Worm (Caenorhabditis elegans) whole organism, L4 larva: ENCODE measurements around the gene F09E5.11.

Experiments used
- F44E2.7 ChIP-seq: fragments of 200-800 bp; sonication (Bioruptor generic); IDR thresholded peaks from 2 replicates; pipeline ENCODE4 v2.1.2; 2022; ENCODE audit warnings: missing genetic modification characterization, missing compliant biosample characterization
- T20F7.1 ChIP-seq: fragments of 200-800 bp; sonication (Bioruptor generic); optimal IDR thresholded peaks from 2 replicates; lab custom pipeline; 2018; ENCODE audit warnings: mild to moderate bottlenecking, missing genetic modification characterization, missing compliant biosample characterization
- Y105C5A.15 ChIP-seq: fragments of 200-800 bp; sonication (Bioruptor generic); IDR thresholded peaks from 2 replicates; pipeline ENCODE4 v1.3.6; 2022; ENCODE audit warnings: missing genetic modification characterization, missing compliant biosample characterization
- Y48G9A.11 ChIP-seq: fragments of 200-800 bp; sonication (Bioruptor generic); IDR thresholded peaks from 2 replicates; pipeline ENCODE4 v1.3.6; 2022; ENCODE audit warnings: missing genetic modification reagents, missing genetic modification characterization, missing compliant biosample characterization
- Y75B8A.6 ChIP-seq: fragments of 200-800 bp; sonication (Bioruptor generic); IDR thresholded peaks from 2 replicates; pipeline ENCODE4 v1.3.6; 2022; ENCODE audit warnings: missing genetic modification reagents, missing genetic modification characterization, missing compliant biosample characterization
- ZK546.5 ChIP-seq, 2 experiments: sonication (generic microtip); optimal IDR thresholded peaks; 2 replicates each; lab custom pipeline; 2017; ENCODE audit warnings: missing biosample characterization in 2 of 2, missing genetic modification characterization in 2 of 2
- attf-4 ChIP-seq: sonication (generic microtip); optimal IDR thresholded peaks from 3 replicates; lab custom pipeline; 2017; ENCODE audit warnings: missing biosample characterization, missing genetic modification characterization
- ceh-20 ChIP-seq: fragments of 200-800 bp; sonication (Bioruptor generic); IDR thresholded peaks from 2 replicates; pipeline ENCODE4 v1.3.6; 2022; ENCODE audit warnings: missing genetic modification reagents, missing genetic modification characterization, missing compliant biosample characterization
- ceh-32 ChIP-seq: sonication (generic microtip); optimal IDR thresholded peaks from 2 replicates; lab custom pipeline; 2016; ENCODE audit warnings: mild to moderate bottlenecking, missing genetic modification characterization, missing compliant biosample characterization; ENCODE audit not compliant: poor library complexity
- cey-2 ChIP-seq: sonication (generic microtip); optimal IDR thresholded peaks from 3 replicates; lab custom pipeline; 2017; ENCODE audit warnings: missing genetic modification characterization, mild to moderate bottlenecking, missing compliant biosample characterization, antibody characterized with exemption, borderline replicate concordance; ENCODE audit not compliant: insufficient read depth
- daf-12 ChIP-seq: fragments of 150-350 bp; optimal IDR thresholded peaks from 2 replicates; lab custom pipeline; 2014; ENCODE audit warnings: missing biosample characterization, missing genetic modification reagents, missing genetic modification characterization
- daf-16 ChIP-seq, 3 experiments: sonication (generic microtip); optimal IDR thresholded peaks; 2 replicates each; lab custom pipeline; 2016 to 2017; ENCODE audit warnings: missing genetic modification characterization in 3 of 3, missing genetic modification reagents in 3 of 3, mild to moderate bottlenecking in 2 of 3, missing compliant biosample characterization in 2 of 3, missing biosample characterization in 1 of 3, moderate library complexity in 1 of 3
- daf-8 ChIP-seq: fragments of 200-800 bp; sonication (Bioruptor generic); IDR thresholded peaks from 2 replicates; pipeline ENCODE4 v1.3.6; 2022; ENCODE audit warnings: missing genetic modification characterization, missing compliant biosample characterization
- dmd-6 ChIP-seq: fragments of 200-800 bp; sonication (Bioruptor generic); IDR thresholded peaks from 2 replicates; pipeline ENCODE4 v1.3.6; 2022; ENCODE audit warnings: missing genetic modification reagents, missing genetic modification characterization, missing compliant biosample characterization
- dmd-9 ChIP-seq: fragments of 200-800 bp; sonication (Bioruptor generic); IDR thresholded peaks from 2 replicates; pipeline ENCODE4 v1.3.6; 2022; ENCODE audit warnings: missing genetic modification reagents, missing genetic modification characterization, missing compliant biosample characterization
- egl-27 ChIP-seq: sonication (generic microtip); optimal IDR thresholded peaks from 3 replicates; lab custom pipeline; 2017; ENCODE audit warnings: missing biosample characterization, missing genetic modification reagents, missing genetic modification characterization
- hlh-11 ChIP-seq: fragments of 200-800 bp; sonication (Bioruptor generic); optimal IDR thresholded peaks from 2 replicates; lab custom pipeline; 2018; ENCODE audit warnings: mild to moderate bottlenecking, missing genetic modification characterization, missing compliant biosample characterization
- hlh-30 ChIP-seq: sonication (generic microtip); optimal IDR thresholded peaks from 2 replicates; lab custom pipeline; 2017; ENCODE audit warnings: antibody characterized with exemption, mild to moderate bottlenecking, missing genetic modification characterization, missing compliant biosample characterization; ENCODE audit not compliant: insufficient read depth
- jun-1 ChIP-seq: fragments of 150-350 bp; optimal IDR thresholded peaks from 2 replicates; lab custom pipeline; 2014; ENCODE audit warnings: missing biosample characterization, missing genetic modification reagents, missing genetic modification characterization
- lin-15B ChIP-seq: fragments of 150-350 bp; sonication (generic microtip); optimal IDR thresholded peaks from 3 replicates; lab custom pipeline; 2014; ENCODE audit warnings: missing biosample characterization, missing genetic modification characterization
- lin-38 ChIP-seq: fragments of 200-800 bp; sonication (Bioruptor generic); IDR thresholded peaks from 2 replicates; pipeline ENCODE4 v1.3.6; 2022; ENCODE audit warnings: missing genetic modification reagents, missing genetic modification characterization, missing compliant biosample characterization
- lir-3 ChIP-seq: sonication (generic microtip); optimal IDR thresholded peaks from 2 replicates; lab custom pipeline; 2016; ENCODE audit warnings: mild to moderate bottlenecking, missing genetic modification characterization, missing compliant biosample characterization
- madf-5 ChIP-seq, 2 experiments: fragments of 200-800 bp; sonication (Bioruptor generic); IDR thresholded peaks; 2 replicates each; pipeline ENCODE4 v1.3.6; 2022; ENCODE audit warnings: missing compliant biosample characterization in 2 of 2, missing genetic modification characterization in 2 of 2
- mdt-29 ChIP-seq: fragments of 200-800 bp; sonication (Bioruptor generic); IDR thresholded peaks from 2 replicates; pipeline ENCODE4 v1.3.6; 2022; ENCODE audit warnings: missing genetic modification reagents, missing genetic modification characterization, missing compliant biosample characterization
- mxl-2 ChIP-seq: fragments of 200-800 bp; sonication (Bioruptor generic); conservative IDR thresholded peaks from 2 replicates; pipeline ENCODE4 v1.3.6; 2022; ENCODE audit warnings: missing genetic modification reagents, missing genetic modification characterization, missing compliant biosample characterization
- nhr-10 ChIP-seq: fragments of 150-350 bp; optimal IDR thresholded peaks from 2 replicates; lab custom pipeline; 2014; ENCODE audit warnings: missing biosample characterization, missing genetic modification characterization
- nhr-11 ChIP-seq: fragments of 150-350 bp; optimal IDR thresholded peaks from 2 replicates; lab custom pipeline; 2014; ENCODE audit warnings: missing biosample characterization, missing genetic modification characterization
- nhr-25 ChIP-seq: sonication (generic microtip); optimal IDR thresholded peaks from 2 replicates; lab custom pipeline; 2017; ENCODE audit warnings: missing genetic modification characterization, mild to moderate bottlenecking, missing compliant biosample characterization, antibody characterized with exemption, moderate library complexity, borderline replicate concordance; ENCODE audit not compliant: insufficient read depth
- nhr-28 ChIP-seq: fragments of 150-350 bp; optimal IDR thresholded peaks from 2 replicates; lab custom pipeline; 2014; ENCODE audit warnings: missing biosample characterization, missing genetic modification characterization
- nhr-6 ChIP-seq: fragments of 150-350 bp; optimal IDR thresholded peaks from 2 replicates; lab custom pipeline; 2014; ENCODE audit warnings: missing biosample characterization, missing genetic modification characterization
- nhr-77 ChIP-seq: fragments of 150-350 bp; optimal IDR thresholded peaks from 2 replicates; lab custom pipeline; 2014; ENCODE audit warnings: missing biosample characterization, missing genetic modification characterization
- pha-4 ChIP-seq, 2 experiments: fragments of 150-350 bp in 1 of 2; fragments of 200-800 bp in 1 of 2; sonication (Bioruptor generic) in 1 of 2; IDR thresholded peaks in 1 of 2; optimal IDR thresholded peaks in 1 of 2; 2 replicates each; pipeline versions ENCODE4 v1.3.6 to Lab custom; 2014 to 2022; ENCODE audit warnings: missing genetic modification characterization in 2 of 2, missing genetic modification reagents in 2 of 2, missing biosample characterization in 1 of 2, missing compliant biosample characterization in 1 of 2
- rbr-2 ChIP-seq: sonication (generic microtip); optimal IDR thresholded peaks from 2 replicates; lab custom pipeline; 2016; ENCODE audit warnings: missing genotype, missing genetic modification characterization, missing compliant biosample characterization
- saeg-2 ChIP-seq: fragments of 200-800 bp; sonication (Bioruptor generic); IDR thresholded peaks from 2 replicates; pipeline ENCODE4 v1.3.6; 2022; ENCODE audit warnings: missing genetic modification reagents, missing genetic modification characterization, missing compliant biosample characterization
- set-16 ChIP-seq: fragments of 200-800 bp; sonication (Bioruptor generic); IDR thresholded peaks from 2 replicates; pipeline ENCODE4 v1.3.6; 2022; ENCODE audit warnings: missing genetic modification reagents, missing genetic modification characterization, missing compliant biosample characterization
- snpc-4 ChIP-seq: fragments of 150-350 bp; optimal IDR thresholded peaks from 2 replicates; lab custom pipeline; 2014; ENCODE audit warnings: missing biosample characterization, missing genetic modification characterization
- spr-1 ChIP-seq: sonication (generic microtip); optimal IDR thresholded peaks from 2 replicates; lab custom pipeline; 2016; ENCODE audit warnings: mild to moderate bottlenecking, missing genetic modification characterization, missing compliant biosample characterization
- spr-3 ChIP-seq: fragments of 200-800 bp; sonication (Bioruptor generic); optimal IDR thresholded peaks from 2 replicates; lab custom pipeline; 2018; ENCODE audit warnings: mild to moderate bottlenecking, missing genetic modification characterization, missing compliant biosample characterization
- tag-97 ChIP-seq: fragments of 200-800 bp; sonication (Bioruptor generic); IDR thresholded peaks from 2 replicates; pipeline ENCODE4 v1.3.6; 2022; ENCODE audit warnings: missing genetic modification characterization, missing compliant biosample characterization
- tra-1 ChIP-seq: fragments of 200-800 bp; sonication (Bioruptor generic); IDR thresholded peaks from 2 replicates; pipeline ENCODE4 v1.3.6; 2022; ENCODE audit warnings: missing genetic modification reagents, missing genetic modification characterization, missing compliant biosample characterization
- unc-39 ChIP-seq: sonication (generic microtip); optimal IDR thresholded peaks from 2 replicates; lab custom pipeline; 2017; ENCODE audit warnings: missing biosample characterization, missing genetic modification characterization
- unc-62 ChIP-seq, 3 experiments: fragments of 150-350 bp in 1 of 3; sonication (generic microtip); optimal IDR thresholded peaks in 2 of 3; peaks in 1 of 3; 1 replicate in 1 of 3; 2 replicates in 2 of 3; lab custom pipeline; 2014 to 2017; ENCODE audit warnings: missing biosample characterization in 3 of 3, missing genetic modification characterization in 3 of 3, missing genetic modification reagents in 3 of 3, missing genotype in 1 of 3
- vab-7 ChIP-seq: fragments of 200-800 bp; sonication (Bioruptor generic); IDR thresholded peaks from 2 replicates; pipeline ENCODE4 v1.3.6; 2022; ENCODE audit warnings: missing genetic modification reagents, missing genetic modification characterization, missing compliant biosample characterization
- zip-11 ChIP-seq: fragments of 200-800 bp; sonication (Bioruptor generic); IDR thresholded peaks from 2 replicates; pipeline ENCODE4 v1.3.6; 2022; ENCODE audit warnings: missing genetic modification characterization, missing compliant biosample characterization
- zip-2 ChIP-seq: fragments of 150-350 bp; optimal IDR thresholded peaks from 2 replicates; lab custom pipeline; 2014; ENCODE audit warnings: missing biosample characterization, missing genetic modification characterization
- ztf-7 ChIP-seq: fragments of 150-350 bp; optimal IDR thresholded peaks from 2 replicates; lab custom pipeline; 2014; ENCODE audit warnings: missing biosample characterization, missing genetic modification characterization

Gene F09E5.11

DNA sequence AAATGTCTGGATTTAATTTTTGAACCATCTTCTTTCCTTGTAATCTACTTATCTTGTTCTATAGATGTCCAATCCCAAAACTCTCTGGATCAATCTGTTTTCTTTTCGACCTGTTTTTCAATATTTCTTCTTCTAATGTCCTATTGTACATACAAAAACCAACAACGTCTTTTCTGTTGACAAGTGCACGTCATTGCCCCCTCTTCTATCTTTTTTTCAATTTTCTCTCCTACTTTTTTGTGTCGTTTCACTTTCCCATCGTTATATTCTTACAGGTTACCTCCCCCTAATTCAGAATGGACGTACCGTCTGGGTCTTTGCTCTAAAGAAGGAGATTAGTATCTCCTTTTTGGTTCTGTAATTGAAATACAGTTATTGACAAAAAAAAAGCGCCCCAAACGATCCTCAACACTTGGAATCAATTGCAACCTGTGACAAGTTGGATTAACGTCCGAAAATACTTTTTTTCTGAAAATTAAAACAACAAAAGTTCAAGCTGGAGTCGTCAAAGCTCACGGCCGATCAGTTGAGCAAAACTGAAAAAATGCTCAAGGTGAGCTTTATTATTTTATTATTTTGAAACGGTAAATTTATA is 35.2 kb downstream of the F09E5.11 start, which contains the start of gene vhp-1:
Gene vhp-1, plus strand, starts transcription at position 545 of the 595 bp plus-strand sequence.
- no peak for TF ChIP-seq daf-16 (GFP tag; optimal IDR thresholded peaks at IDR 0.05; lab: Kevin White, UChicago)
- peak; percentile 20 for TF ChIP-seq daf-16 (tag; optimal IDR thresholded peaks at IDR 0.05; lab: Kevin White, UChicago)
- TF ChIP-seq jun-1 (tag; lab: Kevin White, UChicago): no peak
- TF ChIP-seq nhr-6: no peak
- TF ChIP-seq egl-27 (tag; lab: Kevin White, UChicago): no peak
- no peak for TF ChIP-seq nhr-10
- no peak for TF ChIP-seq T20F7.1
- TF ChIP-seq ceh-20 (GFP tag; lab: Robert Waterston, UW): no peak
- TF ChIP-seq hlh-11 (tag; lab: Kevin White, UChicago): peak; percentile 26
- no peak for TF ChIP-seq F44E2.7 (GFP tag; lab: Robert Waterston, UW)
- TF ChIP-seq pha-4 (GFP tag; IDR thresholded peaks at IDR 0.05; lab: Robert Waterston, UW): no peak
- peak; percentile 15 for TF ChIP-seq pha-4 (tag; optimal IDR thresholded peaks at IDR 0.05; lab: Kevin White, UChicago)
- peak; percentile 32 for TF ChIP-seq nhr-28 (tag; lab: Kevin White, UChicago)
- TF ChIP-seq Y48G9A.11 (GFP tag; lab: Robert Waterston, UW): no peak
- no peak for TF ChIP-seq unc-62 (GFP tag; optimal IDR thresholded peaks at IDR 0.05 in 1 of 2; lab: Kevin White, UChicago)
- TF ChIP-seq unc-62 (tag; optimal IDR thresholded peaks at IDR 0.05; lab: Kevin White, UChicago): no peak
- no peak for TF ChIP-seq mdt-29 (GFP tag; lab: Robert Waterston, UW)
- TF ChIP-seq dmd-6 (GFP tag; lab: Robert Waterston, UW): no peak
- TF ChIP-seq unc-39 (tag; lab: Kevin White, UChicago): no peak
- TF ChIP-seq mxl-2 (GFP tag; lab: Robert Waterston, UW): no peak
- TF ChIP-seq tra-1 (GFP tag; lab: Robert Waterston, UW): no peak
- no peak for TF ChIP-seq ZK546.5 (tag; optimal IDR thresholded peaks at IDR 0.05; lab: Kevin White, UChicago)
- no peak for TF ChIP-seq nhr-11
- no peak for TF ChIP-seq zip-2
- TF ChIP-seq cey-2 (tag; lab: Kevin White, UChicago): no peak
- TF ChIP-seq lir-3 (tag; lab: Kevin White, UChicago): no peak
- TF ChIP-seq, all 104 proteins: peak for 4

DNA sequence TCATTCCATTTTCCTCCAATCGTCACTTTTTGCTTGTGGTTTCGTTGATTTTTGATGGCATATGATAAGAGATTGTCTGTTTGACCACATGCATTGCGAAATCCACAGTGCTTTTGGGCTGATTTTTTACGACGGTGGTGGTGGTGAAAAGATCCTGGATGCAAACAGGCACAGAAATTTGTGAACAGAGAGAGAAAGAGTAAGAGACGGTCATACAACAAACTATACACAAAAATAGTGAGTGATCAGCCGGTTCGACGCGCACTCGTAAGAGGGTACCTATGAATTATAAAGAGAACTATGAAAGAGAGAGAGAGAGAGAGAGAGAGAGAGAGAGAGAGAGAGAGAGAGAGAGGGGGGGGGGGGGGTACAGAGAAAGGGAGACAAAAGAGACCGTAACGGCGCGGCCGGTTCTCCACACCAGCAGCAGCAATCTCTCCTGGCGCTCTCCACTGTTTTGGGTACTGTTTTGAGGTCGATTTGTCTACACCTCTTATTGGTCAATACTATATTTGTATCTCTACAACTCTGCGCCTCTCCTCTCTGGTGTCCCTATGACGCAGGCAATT is 36.2 kb downstream of the F09E5.11 start:
- TF ChIP-seq spr-3 (GFP tag; lab: Kevin White, UChicago): peak; percentile 26
- no peak for TF ChIP-seq zip-11 (GFP tag; lab: Robert Waterston, UW)
- TF ChIP-seq daf-12 (tag; lab: Kevin White, UChicago): no peak
- no peak for TF ChIP-seq ceh-32 (tag; lab: Kevin White, UChicago)
- TF ChIP-seq tag-97 (GFP tag; lab: Robert Waterston, UW): no peak
- TF ChIP-seq nhr-25 (tag; lab: Kevin White, UChicago): peak; percentile 70
- TF ChIP-seq Y75B8A.6 (GFP tag; lab: Robert Waterston, UW): no peak
- TF ChIP-seq lin-15B (tag; lab: Kevin White, UChicago): no peak
- peak; percentile 94 for TF ChIP-seq hlh-11 (tag; lab: Kevin White, UChicago)
- no peak for TF ChIP-seq saeg-2 (GFP tag; lab: Robert Waterston, UW)
- no peak for TF ChIP-seq daf-8
- peak; percentile 42 for TF ChIP-seq rbr-2 (tag; lab: Kevin White, UChicago)
- TF ChIP-seq Y105C5A.15 (GFP tag; lab: Robert Waterston, UW): no peak
- TF ChIP-seq dmd-9 (GFP tag; lab: Robert Waterston, UW): no peak
- TF ChIP-seq jun-1 (tag; lab: Kevin White, UChicago): no peak
- TF ChIP-seq ztf-7 (tag; lab: Kevin White, UChicago): no peak
- TF ChIP-seq attf-4 (tag; lab: Kevin White, UChicago): no peak
- peak; percentile 52 for TF ChIP-seq dmd-6 (GFP tag; lab: Robert Waterston, UW)
- TF ChIP-seq hlh-30 (tag; lab: Kevin White, UChicago): peak; percentile 65
- TF ChIP-seq unc-39 (tag; lab: Kevin White, UChicago): no peak
- TF ChIP-seq snpc-4 (tag; lab: Kevin White, UChicago): no peak
- TF ChIP-seq lin-38 (GFP tag; lab: Robert Waterston, UW): no peak
- TF ChIP-seq nhr-6: peak; percentile 63
- TF ChIP-seq madf-5 (GFP tag; IDR thresholded peaks at IDR 0.05; lab: Robert Waterston, UW): 0 out of 4 replicates have a peak, but pooled peaks of 1 of the 2 experiments have one; percentile 5
- TF ChIP-seq spr-1 (tag; lab: Kevin White, UChicago): peak; percentile 52
- TF ChIP-seq daf-16 (GFP tag; optimal IDR thresholded peaks at IDR 0.05; lab: Kevin White, UChicago): no peak
- TF ChIP-seq daf-16 (tag; optimal IDR thresholded peaks at IDR 0.05; lab: Kevin White, UChicago): peak; percentile 54
- peak; percentile 98 for TF ChIP-seq set-16 (GFP tag; lab: Robert Waterston, UW)
- TF ChIP-seq vab-7 (GFP tag; lab: Robert Waterston, UW): no peak
- TF ChIP-seq nhr-77 (tag; lab: Kevin White, UChicago): peak; percentile 39
- TF ChIP-seq ceh-20 (GFP tag; lab: Robert Waterston, UW): 0 out of 2 replicates have a peak, but pooled peaks have one; percentile 33
